Fruit fly (Drosophila melanogaster): ENCODE measurements around the gene CG31668.

dm6 chr2L:2254950-2255349 lies 49.0 kb upstream of the CG31668 start, which contains the start of gene Send1:
- no peak for TF ChIP-seq row (GFP tag; IDR thresholded peaks at IDR 0.05)
- TF ChIP-seq NC2α (GFP tag; optimal IDR thresholded peaks at IDR 0.05) = no peak
- TF ChIP-seq CG9727 (GFP tag; optimal IDR thresholded peaks at IDR 0.05) = no peak
- TF ChIP-seq CG4854 (GFP tag; optimal IDR thresholded peaks at IDR 0.05) = no peak
- TF ChIP-seq CkIIα-i1 (GFP tag; IDR thresholded peaks at IDR 0.05) = no peak
- no peak for TF ChIP-seq Bteb2 (GFP tag; optimal IDR thresholded peaks at IDR 0.05)
- no peak for TF ChIP-seq sd (tag; optimal IDR thresholded peaks at IDR 0.05)
- no peak for TF ChIP-seq ase (GFP tag; IDR thresholded peaks at IDR 0.05)
- no peak for TF ChIP-seq CG11093 (GFP tag; IDR thresholded peaks at IDR 0.05)
- no peak for TF ChIP-seq CG17568 (GFP tag; optimal IDR thresholded peaks at IDR 0.05)
- TF ChIP-seq Blimp-1 (GFP tag; optimal IDR thresholded peaks at IDR 0.05) = no peak
- no peak for TF ChIP-seq CG10366 (GFP tag; IDR thresholded peaks at IDR 0.05)
- TF ChIP-seq dmrt11E (tag; optimal IDR thresholded peaks at IDR 0.05) = no peak
- TF ChIP-seq eyg (GFP tag; optimal IDR thresholded peaks at IDR 0.05) = no peak
